Fruit fly (Drosophila melanogaster): Measurements from ENCODE around the gene Hel89B.
A peak's percentile ranks its signal among the peaks of the same experiment; 100 is the strongest.

Hel89B gene

DNA sequence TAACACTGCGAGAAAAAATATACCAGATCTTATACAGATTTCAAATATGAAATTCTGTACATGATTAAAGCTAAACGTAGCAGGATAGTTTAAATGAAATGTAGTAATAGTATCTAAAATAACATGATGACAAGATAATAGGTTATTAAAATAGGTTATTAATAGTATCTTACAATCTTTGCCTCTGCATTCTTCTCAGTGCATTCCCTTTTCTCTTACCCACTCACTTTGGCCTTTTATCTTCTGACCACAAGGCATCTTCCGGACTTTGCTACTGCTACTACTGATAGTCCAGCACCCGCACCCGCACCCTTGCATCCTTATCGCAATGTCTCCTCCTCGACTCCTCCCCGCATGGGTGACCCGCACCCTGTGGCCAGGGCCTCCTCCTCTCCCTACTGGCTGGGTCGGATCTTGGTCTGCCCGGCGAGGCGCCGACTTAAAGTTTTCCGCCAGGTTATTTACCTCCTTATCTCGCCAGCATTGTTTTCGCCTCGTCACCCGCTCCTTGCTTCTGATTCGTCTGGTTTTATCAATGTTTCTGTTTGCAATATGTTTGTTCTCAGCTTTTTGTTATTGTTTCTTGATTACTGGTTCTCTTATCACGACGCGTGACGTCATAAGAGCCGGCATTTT lies 11.5 kb downstream of the Hel89B start (continued):
- TF ChIP-seq CG1832 (GFP tag; optimal IDR thresholded peaks at IDR 0.05), result no peak
- no peak for TF ChIP-seq Ravus (GFP tag; IDR thresholded peaks at IDR 0.05)
- TF ChIP-seq CG9437 (GFP tag; optimal IDR thresholded peaks at IDR 0.05), result no peak
- TF ChIP-seq CG17359 (tag; optimal IDR thresholded peaks at IDR 0.05), result peak; percentile 52
- no peak for TF ChIP-seq Sin3A (optimal IDR thresholded peaks at IDR 0.05)
- TF ChIP-seq sob (GFP tag; IDR thresholded peaks at IDR 0.05), result peak; percentile 37
- TF ChIP-seq Gsc (GFP tag; IDR thresholded peaks at IDR 0.05), result no peak
- no peak for TF ChIP-seq oc (tag; optimal IDR thresholded peaks at IDR 0.05)
- 0 out of 3 replicates have a peak, but pooled peaks have one; percentile 18 for TF ChIP-seq CG3726 (GFP tag; IDR thresholded peaks at IDR 0.05)
- TF ChIP-seq CG30431 (GFP tag; optimal IDR thresholded peaks at IDR 0.05), result no peak
- TF ChIP-seq fru (optimal IDR thresholded peaks at IDR 0.05), result no peak
- TF ChIP-seq Sox100B (GFP tag; optimal IDR thresholded peaks at IDR 0.05), result no peak
- peak; percentile 72 for TF ChIP-seq zfh1 (GFP tag; IDR thresholded peaks at IDR 0.05)
- TF ChIP-seq Asciz (GFP tag; optimal IDR thresholded peaks at IDR 0.05), result peak; percentile 29
- TF ChIP-seq D19A (tag; optimal IDR thresholded peaks at IDR 0.05), result peak; percentile 51
- TF ChIP-seq jing (GFP tag; optimal IDR thresholded peaks at IDR 0.05), result no peak
- TF ChIP-seq zfh2 (GFP tag; optimal IDR thresholded peaks at IDR 0.05), result no peak
- no peak for TF ChIP-seq cas (GFP tag; IDR thresholded peaks at IDR 0.05)
- no peak for TF ChIP-seq amos (GFP tag; IDR thresholded peaks at IDR 0.05; ENCODE audit: partially characterized antibody)
- peak; percentile 15 for TF ChIP-seq mirr (GFP tag; optimal IDR thresholded peaks at IDR 0.05)
- peak; percentile 55 for TF ChIP-seq ara (GFP tag; IDR thresholded peaks at IDR 0.05)
- TF ChIP-seq CG11695 (GFP tag; IDR thresholded peaks at IDR 0.05), result no peak; the same call in 2 of the 3 replicates
- TF ChIP-seq nerfin-1 (tag; optimal IDR thresholded peaks at IDR 0.05), result peak; percentile 15
- TF ChIP-seq CG12071 (GFP tag; optimal IDR thresholded peaks at IDR 0.05), result no peak
- TF ChIP-seq CG2120 (GFP tag; optimal IDR thresholded peaks at IDR 0.05), result peak; percentile 38
- TF ChIP-seq CG11696 (GFP tag; IDR thresholded peaks at IDR 0.05), result no peak
- peak; percentile 4 for TF ChIP-seq Myb (GFP tag; optimal IDR thresholded peaks at IDR 0.05)
- TF ChIP-seq gt (GFP tag; IDR thresholded peaks at IDR 0.05), result no peak
- TF ChIP-seq ham (GFP tag; IDR thresholded peaks at IDR 0.05), result no peak
- peak; percentile 80 for TF ChIP-seq Drgx (GFP tag; IDR thresholded peaks at IDR 0.05)
- no peak for TF ChIP-seq CG11560 (tag; IDR thresholded peaks at IDR 0.05)
- TF ChIP-seq gce (GFP tag; IDR thresholded peaks at IDR 0.05), result no peak
- no peak for TF ChIP-seq CG4404 (GFP tag; IDR thresholded peaks at IDR 0.05)
- TF ChIP-seq Adf1 (GFP tag; IDR thresholded peaks at IDR 0.05), result no peak
- no peak for TF ChIP-seq emc (GFP tag; optimal IDR thresholded peaks at IDR 0.05)
- TF ChIP-seq yki (optimal IDR thresholded peaks at IDR 0.05), result no peak
- no peak for TF ChIP-seq CG13894 (tag; optimal IDR thresholded peaks at IDR 0.05)
- peak; percentile 91 for TF ChIP-seq sens (GFP tag)
- TF ChIP-seq Xbp1 (GFP tag; optimal IDR thresholded peaks at IDR 0.05), result peak; percentile 30
- peak in 1 of 3 experiments; percentile 72 for TF ChIP-seq lola (GFP tag; optimal IDR thresholded peaks at IDR 0.05)
- no peak for TF ChIP-seq pho (GFP tag; optimal IDR thresholded peaks at IDR 0.05)
- TF ChIP-seq Fer2 (tag; optimal IDR thresholded peaks at IDR 0.05), result no peak
- no peak for TF ChIP-seq hth (optimal IDR thresholded peaks at IDR 0.05)
- TF ChIP-seq jumu (GFP tag; optimal IDR thresholded peaks at IDR 0.05), result no peak
- TF ChIP-seq Atf-2 (GFP tag; optimal IDR thresholded peaks at IDR 0.05), result no peak
- no peak for TF ChIP-seq CG2199 (GFP tag; IDR thresholded peaks at IDR 0.05)
- peak; percentile 41 for TF ChIP-seq exex (tag; optimal IDR thresholded peaks at IDR 0.05)
- no peak for TF ChIP-seq pan (optimal IDR thresholded peaks at IDR 0.05)
- peak in 1 of 2 experiments; percentile 39 for TF ChIP-seq pan (GFP tag; optimal IDR thresholded peaks at IDR 0.05 in 1 of 2, IDR thresholded peaks at IDR 0.05 in 1 of 2)
- peak; percentile 22; the same call in 1 of the 2 replicates for TF ChIP-seq CG10366 (GFP tag; IDR thresholded peaks at IDR 0.05)
- no peak for TF ChIP-seq CG15514 (GFP tag; optimal IDR thresholded peaks at IDR 0.05)
- peak; percentile 19 for TF ChIP-seq org-1 (GFP tag; optimal IDR thresholded peaks at IDR 0.05)
- no peak for TF ChIP-seq ase (GFP tag; IDR thresholded peaks at IDR 0.05)
